Fruit fly (Drosophila melanogaster) whole organism, embryonic: ENCODE data around the gene HP5.
A peak's percentile ranks its signal among the peaks of the same experiment; 100 is the strongest.

Experiments
- Adf1 ChIP-seq: fragments of 200-800 bp; sonication (Bioruptor generic); IDR thresholded peaks from 2 replicates; pipeline ENCODE4 v1.3.6; 2022; ENCODE audit warnings: missing biosample characterization, missing genetic modification characterization
- Aef1 ChIP-seq: fragments of 200-800 bp; sonication (Bioruptor generic); IDR thresholded peaks from 3 replicates; pipeline ENCODE4 v1.3.6; 2022; ENCODE audit warnings: missing biosample characterization, missing genetic modification characterization
- CG11695 ChIP-seq: fragments of 200-800 bp; sonication (Bioruptor generic); IDR thresholded peaks from 3 replicates; pipeline ENCODE4 v1.3.6; 2022; ENCODE audit warnings: missing biosample characterization, missing genetic modification characterization
- CG1529 ChIP-seq: fragments of 200-800 bp; sonication (Bioruptor generic); optimal IDR thresholded peaks from 3 replicates; lab custom pipeline; 2018; ENCODE audit warnings: missing biosample characterization, missing genetic modification characterization
- CG15479 ChIP-seq: fragments of 200-800 bp; sonication (Bioruptor generic); optimal IDR thresholded peaks from 3 replicates; lab custom pipeline; 2019; ENCODE audit warnings: missing biosample characterization, mild to moderate bottlenecking, missing genetic modification characterization, moderate library complexity
- CG16863 ChIP-seq: fragments of 200-800 bp; sonication (Bioruptor generic); optimal IDR thresholded peaks from 3 replicates; lab custom pipeline; 2016; ENCODE audit warnings: missing biosample characterization, missing genetic modification characterization
- CG31224 ChIP-seq: fragments of 200-800 bp; sonication (Bioruptor generic); IDR thresholded peaks from 2 replicates; pipeline ENCODE4 v1.3.6; 2022; ENCODE audit warnings: missing biosample characterization, missing genetic modification characterization
- CG3163 ChIP-seq: fragments of 200-800 bp; sonication (Bioruptor generic); optimal IDR thresholded peaks from 3 replicates; lab custom pipeline; 2016; ENCODE audit warnings: missing biosample characterization, missing genetic modification characterization
- CG4328 ChIP-seq: fragments of 200-800 bp; sonication (Bioruptor generic); optimal IDR thresholded peaks from 3 replicates; lab custom pipeline; 2017; ENCODE audit warnings: missing biosample characterization, missing genetic modification reagents, missing genetic modification characterization
- CG6683 ChIP-seq: fragments of 200-800 bp; sonication (Bioruptor generic); optimal IDR thresholded peaks from 2 replicates; lab custom pipeline; 2017; ENCODE audit warnings: missing biosample characterization, mild to moderate bottlenecking, missing genetic modification characterization, missing genetic modification reagents
- CG6791 ChIP-seq: fragments of 200-800 bp; sonication (Bioruptor generic); IDR thresholded peaks from 3 replicates; pipeline ENCODE4 v1.3.6; 2022; ENCODE audit warnings: missing biosample characterization, missing genetic modification characterization; ENCODE audit not compliant: partially characterized antibody
- CG9437 ChIP-seq: fragments of 200-800 bp; sonication (Bioruptor generic); optimal IDR thresholded peaks from 2 replicates; lab custom pipeline; 2018; ENCODE audit warnings: missing biosample characterization, mild to moderate bottlenecking, missing genetic modification characterization
- CG9817 ChIP-seq: fragments of 200-800 bp; sonication (Bioruptor generic); optimal IDR thresholded peaks from 2 replicates; lab custom pipeline; 2018; ENCODE audit warnings: missing biosample characterization, mild to moderate bottlenecking, missing genetic modification characterization, moderate library complexity
- CHES-1-like ChIP-seq: fragments of 200-800 bp; sonication (Bioruptor generic); optimal IDR thresholded peaks from 2 replicates; lab custom pipeline; 2016; ENCODE audit warnings: missing biosample characterization, missing genetic modification characterization
- CrebB ChIP-seq: fragments of 200-800 bp; sonication (Bioruptor generic); optimal IDR thresholded peaks from 3 replicates; lab custom pipeline; 2018; ENCODE audit warnings: missing biosample characterization, mild to moderate bottlenecking, missing genetic modification characterization
- Dp ChIP-seq: fragments of 200-800 bp; sonication (Bioruptor generic); optimal IDR thresholded peaks from 2 replicates; lab custom pipeline; 2018; ENCODE audit warnings: missing biosample characterization, mild to moderate bottlenecking, missing genetic modification characterization, moderate library complexity
- Ets65A ChIP-seq: fragments of 200-800 bp; sonication (Bioruptor generic); peaks from one replicate; lab custom pipeline; 2016; ENCODE audit warnings: missing biosample characterization, missing genetic modification characterization
- GATAe ChIP-seq: fragments of 200-800 bp; sonication (Bioruptor generic); conservative IDR thresholded peaks from 2 replicates; pipeline ENCODE4 v1.3.6; 2022; ENCODE audit warnings: missing biosample characterization, missing genetic modification characterization
- H2.0 ChIP-seq: fragments of 200-800 bp; sonication (Bioruptor generic); IDR thresholded peaks from 2 replicates; pipeline ENCODE4 v1.3.6; 2022; ENCODE audit warnings: missing biosample characterization, missing genetic modification characterization
- MBD-R2 ChIP-seq: fragments of 200-800 bp; sonication (Bioruptor generic); IDR thresholded peaks from 2 replicates; pipeline ENCODE4 v1.3.6; 2022; ENCODE audit warnings: missing biosample characterization, missing genetic modification characterization
- MTF-1 ChIP-seq: fragments of 200-800 bp; sonication (Bioruptor generic); optimal IDR thresholded peaks from 2 replicates; lab custom pipeline; 2018; ENCODE audit warnings: missing biosample characterization, mild to moderate bottlenecking, missing genetic modification characterization, borderline replicate concordance
- Max ChIP-seq: fragments of 200-800 bp; sonication (Bioruptor generic); optimal IDR thresholded peaks from 2 replicates; lab custom pipeline; 2016; ENCODE audit warnings: missing biosample characterization, mild to moderate bottlenecking, missing genetic modification characterization
- Myb ChIP-seq: fragments of 200-800 bp; sonication (Bioruptor generic); optimal IDR thresholded peaks from 2 replicates; lab custom pipeline; 2016; ENCODE audit warnings: missing biosample characterization, missing genetic modification characterization
- Nf-YB ChIP-seq: fragments of 200-800 bp; sonication (Bioruptor generic); optimal IDR thresholded peaks from 3 replicates; lab custom pipeline; 2019; ENCODE audit warnings: missing biosample characterization, mild to moderate bottlenecking, missing genetic modification characterization, moderate library complexity
- Nf-YC ChIP-seq: fragments of 200-800 bp; optimal IDR thresholded peaks from 3 replicates; lab custom pipeline; 2019; ENCODE audit warnings: missing biosample characterization, mild to moderate bottlenecking, missing genetic modification characterization, moderate library complexity
- Sox100B ChIP-seq: fragments of 200-800 bp; sonication (Bioruptor generic); optimal IDR thresholded peaks from 3 replicates; lab custom pipeline; 2018; ENCODE audit warnings: missing biosample characterization, mild to moderate bottlenecking, missing genetic modification characterization
- Spps ChIP-seq: fragments of 200-800 bp; sonication (Bioruptor generic); optimal IDR thresholded peaks from 2 replicates; lab custom pipeline; 2018; ENCODE audit warnings: missing biosample characterization, mild to moderate bottlenecking, missing genetic modification characterization
- aop ChIP-seq: fragments of 200-800 bp; sonication (Bioruptor generic); IDR thresholded peaks from 2 replicates; pipeline ENCODE4 v1.3.6; 2022; ENCODE audit warnings: missing biosample characterization, missing genetic modification characterization
- ato ChIP-seq: fragments of 200-800 bp; sonication (Bioruptor generic); IDR thresholded peaks from 2 replicates; pipeline ENCODE4 v1.3.6; 2022; ENCODE audit warnings: missing biosample characterization, missing genetic modification characterization; ENCODE audit not compliant: partially characterized antibody
- bowl ChIP-seq: fragments of 200-800 bp; sonication (Bioruptor generic); IDR thresholded peaks from 2 replicates; pipeline ENCODE4 v1.3.6; 2022; ENCODE audit warnings: missing biosample characterization, missing genetic modification characterization
- br ChIP-seq: fragments of >200 bp; optimal IDR thresholded peaks from 2 replicates; lab custom pipeline; 2017
- cato ChIP-seq: fragments of 200-800 bp; sonication (Bioruptor generic); optimal IDR thresholded peaks from 2 replicates; lab custom pipeline; 2016; ENCODE audit warnings: missing biosample characterization, missing genetic modification characterization, borderline replicate concordance
- disco-r ChIP-seq: fragments of 200-800 bp; sonication (Bioruptor generic); optimal IDR thresholded peaks from 2 replicates; lab custom pipeline; 2016; ENCODE audit warnings: missing biosample characterization, missing genetic modification characterization
- gcm ChIP-seq: fragments of 200-800 bp; sonication (Bioruptor generic); optimal IDR thresholded peaks from 2 replicates; lab custom pipeline; 2019; ENCODE audit warnings: missing biosample characterization, mild to moderate bottlenecking, missing genetic modification characterization, moderate library complexity
- insv ChIP-seq, 2 experiments: fragments of 200-800 bp; sonication (Bioruptor generic); optimal IDR thresholded peaks; 3 replicates each; lab custom pipeline; 2016 to 2018; ENCODE audit warnings: missing biosample characterization in 2 of 2, missing genetic modification characterization in 2 of 2
- jigr1 ChIP-seq: fragments of 200-800 bp; sonication (Bioruptor generic); IDR thresholded peaks from 3 replicates; pipeline ENCODE4 v1.3.6; 2022; ENCODE audit warnings: missing biosample characterization, missing genetic modification characterization
- knrl ChIP-seq: fragments of 200-800 bp; sonication (Bioruptor generic); IDR thresholded peaks from 3 replicates; pipeline ENCODE4 v1.3.6; 2022; ENCODE audit warnings: missing biosample characterization, missing genetic modification characterization; ENCODE audit not compliant: partially characterized antibody
- lbe ChIP-seq: fragments of 200-800 bp; sonication (Bioruptor generic); optimal IDR thresholded peaks from 2 replicates; lab custom pipeline; 2016; ENCODE audit warnings: missing biosample characterization, mild to moderate bottlenecking, missing genetic modification characterization
- mirr ChIP-seq: fragments of 200-800 bp; sonication (Bioruptor generic); optimal IDR thresholded peaks from 3 replicates; lab custom pipeline; 2018; ENCODE audit warnings: missing biosample characterization, mild to moderate bottlenecking, missing genetic modification characterization
- nerfin-1 ChIP-seq: fragments of 200-800 bp; sonication (Bioruptor generic); optimal IDR thresholded peaks from 3 replicates; lab custom pipeline; 2019; ENCODE audit warnings: missing biosample characterization, mild to moderate bottlenecking, missing genetic modification characterization, moderate library complexity
- nom ChIP-seq: fragments of 200-800 bp; sonication (Bioruptor generic); optimal IDR thresholded peaks from 2 replicates; lab custom pipeline; 2017; ENCODE audit warnings: missing biosample characterization, missing genetic modification characterization, mild to moderate bottlenecking, moderate library complexity, missing genetic modification reagents
- sens ChIP-seq: fragments of 200-800 bp; sonication (Bioruptor generic); peaks from one replicate; lab custom pipeline; 2016; ENCODE audit warnings: missing biosample characterization, missing genetic modification characterization
- sima ChIP-seq: fragments of 200-800 bp; sonication (Bioruptor generic); optimal IDR thresholded peaks from 2 replicates; lab custom pipeline; 2016; ENCODE audit warnings: missing biosample characterization, missing genetic modification characterization
- sisA ChIP-seq: fragments of 200-800 bp; sonication (Bioruptor generic); IDR thresholded peaks from 2 replicates; pipeline ENCODE4 v1.3.6; 2022; ENCODE audit warnings: missing biosample characterization, missing genetic modification characterization
- slbo ChIP-seq: fragments of 200-800 bp; sonication (Bioruptor generic); IDR thresholded peaks from 2 replicates; pipeline ENCODE4 v1.3.6; 2022; ENCODE audit warnings: missing biosample characterization, missing genetic modification characterization
- slou ChIP-seq: fragments of 200-800 bp; sonication (Bioruptor generic); optimal IDR thresholded peaks from 3 replicates; lab custom pipeline; 2016; ENCODE audit warnings: missing biosample characterization, missing genetic modification characterization
- so ChIP-seq: fragments of 200-800 bp; sonication (Bioruptor generic); IDR thresholded peaks from 3 replicates; pipeline ENCODE4 v1.3.6; 2022; ENCODE audit warnings: missing biosample characterization, missing genetic modification characterization
- tin ChIP-seq: fragments of 200-800 bp; sonication (Bioruptor generic); optimal IDR thresholded peaks from 3 replicates; lab custom pipeline; 2016; ENCODE audit warnings: missing biosample characterization, missing genetic modification characterization
- toy ChIP-seq: fragments of 200-800 bp; sonication (Bioruptor generic); IDR thresholded peaks from 2 replicates; pipeline ENCODE4 v1.3.6; 2022; ENCODE audit warnings: missing biosample characterization, missing genetic modification characterization
- tx ChIP-seq: fragments of 200-800 bp; sonication (Bioruptor generic); optimal IDR thresholded peaks from 2 replicates; lab custom pipeline; 2016; ENCODE audit warnings: missing biosample characterization, missing genetic modification characterization
- vvl ChIP-seq: fragments of 200-800 bp; sonication (Bioruptor generic); IDR thresholded peaks from 2 replicates; pipeline ENCODE4 v1.3.6; 2022; ENCODE audit warnings: missing biosample characterization, missing genetic modification characterization
- zen2 ChIP-seq: fragments of 200-800 bp; sonication (Bioruptor generic); IDR thresholded peaks from 3 replicates; pipeline ENCODE4 v1.3.6; 2022; ENCODE audit warnings: missing biosample characterization, missing genetic modification characterization; ENCODE audit not compliant: partially characterized antibody

HP5 gene

DNA sequence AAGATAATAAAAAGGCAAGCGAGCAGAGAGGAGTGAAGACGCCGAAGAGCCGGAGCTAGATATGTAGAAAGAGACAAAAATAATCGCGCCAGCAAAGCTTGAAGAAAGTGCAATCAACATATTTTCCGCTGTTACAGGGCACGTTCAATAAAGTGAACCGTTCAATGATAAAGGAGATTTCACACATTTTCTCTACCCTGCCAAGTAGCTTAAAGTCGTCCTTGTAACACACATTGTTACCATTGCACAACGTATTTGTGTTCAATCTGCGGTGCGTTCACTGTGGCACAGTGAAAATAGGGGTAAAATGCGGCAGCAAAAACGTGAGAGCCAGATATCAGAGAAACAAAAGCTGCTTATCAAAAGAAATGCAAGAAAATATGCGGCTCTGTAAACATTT is 44.9 kb downstream of the HP5 start (continued):
- TF ChIP-seq jigr1 (GFP tag; lab: Robert Waterston, UW) (no peak), CG31224 (GFP tag; lab: Robert Waterston, UW) (peak; percentile 14; the same call in 1 of the 2 replicates), CG11695 (GFP tag; lab: Robert Waterston, UW) (no peak), Nf-YB (GFP tag; lab: Kevin White, UChicago) (no peak), bowl (GFP tag; lab: Robert Waterston, UW) (no peak), Aef1 (no peak), CG15479 (no peak), toy (GFP tag; lab: Robert Waterston, UW) (no peak), Dp (GFP tag; lab: Kevin White, UChicago) (no peak), Myb (GFP tag; lab: Kevin White, UChicago) (peak; percentile 9), gcm (no peak), zen2 (GFP tag; lab: Robert Waterston, UW) (no peak), CG4328 (no peak), CG9437 (GFP tag; lab: Kevin White, UChicago) (no peak), CG9817 (tag; lab: Kevin White, UChicago) (no peak), tin (peak; percentile 42), H2.0 (GFP tag; lab: Robert Waterston, UW) (no peak; the same call in 1 of the 2 replicates), Ets65A (peak; percentile 93), nom (peak; percentile 30), Adf1 (no peak), sima (GFP tag; lab: Kevin White, UChicago) (no peak), nerfin-1 (tag; lab: Kevin White, UChicago) (no peak), knrl (GFP tag; lab: Robert Waterston, UW) (no peak), disco-r (GFP tag; lab: Kevin White, UChicago) (no peak), cato (GFP tag; lab: Kevin White, UChicago) (no peak), MBD-R2 (GFP tag; lab: Robert Waterston, UW) (0 out of 2 replicates have a peak, but pooled peaks have one; percentile 10), Nf-YC (tag; lab: Kevin White, UChicago) (no peak), vvl (GFP tag; lab: Robert Waterston, UW) (peak; percentile 63), Spps (no peak), CG6683 (GFP tag; lab: Kevin White, UChicago) (no peak), insv (GFP tag; optimal IDR thresholded peaks at IDR 0.05; lab: Kevin White, UChicago) (no peak), tx (GFP tag; lab: Kevin White, UChicago) (no peak), Max (GFP tag; lab: Kevin White, UChicago) (no peak), mirr (no peak), sisA (GFP tag; lab: Robert Waterston, UW) (peak; percentile 67), slbo (GFP tag; lab: Robert Waterston, UW) (peak; percentile 61), GATAe (GFP tag; lab: Robert Waterston, UW) (no peak), CG1529 (GFP tag; lab: Kevin White, UChicago) (peak; percentile 35), aop (GFP tag; lab: Robert Waterston, UW) (no peak), sens (GFP tag; lab: Kevin White, UChicago) (peak; percentile 79), ato (GFP tag; lab: Robert Waterston, UW) (no peak), slou (GFP tag; lab: Kevin White, UChicago) (no peak), Sox100B (no peak), CHES-1-like (no peak), lbe (GFP tag; lab: Kevin White, UChicago) (peak; percentile 39), so (GFP tag; lab: Robert Waterston, UW) (no peak), CG6791 (no peak), CG3163 (GFP tag; lab: Kevin White, UChicago) (no peak), CrebB (tag; lab: Kevin White, UChicago) (no peak), CG16863 (GFP tag; lab: Kevin White, UChicago) (no peak), MTF-1 (GFP tag; lab: Kevin White, UChicago) (no peak), br (no peak)
